Fruit fly (Drosophila melanogaster) Kc167 (cell line): ENCODE measurements around the gene SmD2.

Experiments
- Sin3A ChIP-seq: fragments of >200 bp; optimal IDR thresholded peaks from 2 replicates; lab custom pipeline; 2018; ENCODE audit warnings: missing external identifiers
- h ChIP-seq: fragments of >200 bp; optimal IDR thresholded peaks from 3 replicates; lab custom pipeline; 2018; ENCODE audit warnings: missing external identifiers
- psq ChIP-seq: fragments of >200 bp; optimal IDR thresholded peaks from 2 replicates; lab custom pipeline; 2017; ENCODE audit warnings: missing external identifiers
- ttk ChIP-seq: sonication (Bioruptor generic); optimal IDR thresholded peaks from 2 replicates; lab custom pipeline; 2017; ENCODE audit warnings: missing external identifiers

DNA sequence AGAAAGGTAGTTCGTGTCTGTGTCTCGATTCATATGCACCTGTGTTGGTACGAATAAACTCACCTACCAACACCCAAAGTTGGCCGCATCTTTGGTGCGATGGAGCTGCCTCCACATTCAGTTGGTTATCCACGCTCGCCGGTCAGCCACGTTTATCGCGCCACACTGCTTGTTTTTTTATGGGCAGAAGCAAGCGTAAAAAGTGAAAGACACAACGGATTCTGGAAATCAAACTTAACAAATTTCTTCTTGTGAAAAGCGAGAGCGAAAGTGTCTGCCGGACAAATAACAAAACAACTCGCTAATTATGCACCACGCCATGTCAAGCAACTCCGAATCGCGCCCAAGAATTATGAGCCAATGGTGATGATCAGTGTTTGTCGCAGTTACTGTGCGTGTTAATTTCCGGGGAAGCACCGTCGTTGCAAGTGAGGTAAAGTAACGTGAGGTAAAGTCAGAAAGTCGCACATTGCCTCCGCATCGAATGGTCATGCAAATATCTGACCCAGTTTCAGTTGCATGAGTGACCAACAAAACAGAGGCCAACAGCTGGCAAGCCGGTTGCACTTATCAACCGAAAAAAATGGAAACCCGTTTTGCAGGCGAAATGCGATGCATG lies 34.0 kb downstream of the SmD2 start, which contains the start of gene Osi17:
- TF ChIP-seq psq (lab: Kevin White, UChicago) (no peak), Sin3A (no peak), ttk (lab: Kevin White, UChicago) (no peak), h (no peak)
